Worm (Caenorhabditis elegans) whole organism, mixed stage, embryonic: ENCODE data around the gene gen-1.

Experiments used
- bed-3 ChIP-seq: fragments of 200-800 bp; sonication (Bioruptor generic); optimal IDR thresholded peaks from 3 replicates; lab custom pipeline; 2018; ENCODE audit warnings: mild to moderate bottlenecking, missing genetic modification characterization, moderate library complexity, missing compliant biosample characterization
- lsy-2 ChIP-seq: fragments of 150-350 bp; optimal IDR thresholded peaks from 2 replicates; lab custom pipeline; 2014; ENCODE audit warnings: missing biosample characterization, missing genetic modification characterization
- nhr-12 ChIP-seq: fragments of 150-350 bp; optimal IDR thresholded peaks from 2 replicates; lab custom pipeline; 2014; ENCODE audit warnings: missing biosample characterization, missing genetic modification characterization
- nhr-237 ChIP-seq: fragments of 150-350 bp; optimal IDR thresholded peaks from 2 replicates; lab custom pipeline; 2014; ENCODE audit warnings: missing biosample characterization, missing genetic modification characterization
- snpc-4 ChIP-seq: fragments of 150-350 bp; optimal IDR thresholded peaks from 2 replicates; lab custom pipeline; 2014; ENCODE audit warnings: missing biosample characterization, missing genetic modification characterization
- unc-62 ChIP-seq: fragments of 150-350 bp; optimal IDR thresholded peaks from 2 replicates; lab custom pipeline; 2014; ENCODE audit warnings: missing biosample characterization, missing genetic modification reagents, missing genetic modification characterization

DNA sequence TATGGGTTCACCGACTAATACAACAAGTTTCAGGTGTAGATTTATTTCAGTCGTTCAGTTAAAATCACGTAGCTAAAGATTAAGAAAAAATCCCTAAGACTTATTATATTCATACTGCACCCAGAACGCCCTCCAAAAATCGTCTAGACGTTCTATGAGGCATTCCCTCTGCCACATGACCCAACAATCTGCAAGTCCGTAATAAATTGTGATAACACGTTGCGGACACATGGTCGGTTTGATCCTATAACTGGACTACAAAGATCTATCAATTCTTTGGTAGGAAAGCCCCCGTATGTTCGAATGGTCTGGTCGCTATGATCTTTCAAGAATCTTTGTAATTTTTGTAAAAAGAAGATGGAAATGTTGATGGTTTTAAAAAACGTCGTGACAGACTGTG, 32.0 kb downstream of the gen-1 start:
- TF ChIP-seq lsy-2 (tag; lab: Kevin White, UChicago): no peak
- TF ChIP-seq unc-62 (GFP tag; lab: Kevin White, UChicago): no peak
- TF ChIP-seq nhr-12 (tag; lab: Kevin White, UChicago): no peak
- TF ChIP-seq nhr-237: no peak
- TF ChIP-seq bed-3 (GFP tag; lab: Kevin White, UChicago): no peak
- TF ChIP-seq snpc-4 (tag; lab: Kevin White, UChicago): no peak
